Fruit fly (Drosophila melanogaster) whole organism, embryonic: ENCODE data around the gene CG13962.
A peak's percentile ranks its signal among the peaks of the same experiment; 100 is the strongest.

Experiments used
- Aef1 ChIP-seq: fragments of 200-800 bp; sonication (Bioruptor generic); IDR thresholded peaks from 3 replicates; pipeline ENCODE4 v1.3.6; 2022; ENCODE audit warnings: missing biosample characterization, missing genetic modification characterization
- Atf3 ChIP-seq: fragments of 200-800 bp; sonication (Bioruptor generic); optimal IDR thresholded peaks from 3 replicates; lab custom pipeline; 2016; ENCODE audit warnings: missing biosample characterization, missing genetic modification characterization
- CG10209 ChIP-seq: fragments of 200-800 bp; sonication (Bioruptor generic); optimal IDR thresholded peaks from 3 replicates; lab custom pipeline; 2017; ENCODE audit warnings: missing biosample characterization, mild to moderate bottlenecking, missing genetic modification characterization, missing genetic modification reagents
- CG10274 ChIP-seq: fragments of 200-800 bp; sonication (Bioruptor generic); optimal IDR thresholded peaks from 3 replicates; lab custom pipeline; 2017; ENCODE audit warnings: missing biosample characterization, mild to moderate bottlenecking, missing genetic modification characterization
- CG10321 ChIP-seq: fragments of 200-800 bp; sonication (Bioruptor generic); IDR thresholded peaks from 2 replicates; pipeline ENCODE4 v1.3.6; 2022; ENCODE audit warnings: missing biosample characterization, missing genetic modification characterization
- CG11696 ChIP-seq: fragments of 200-800 bp; sonication (Bioruptor generic); IDR thresholded peaks from 2 replicates; pipeline ENCODE4 v1.3.6; 2022; ENCODE audit warnings: missing biosample characterization, missing genetic modification characterization
- CG12219 ChIP-seq: fragments of 200-800 bp; sonication (Bioruptor generic); optimal IDR thresholded peaks from 3 replicates; lab custom pipeline; 2018; ENCODE audit warnings: missing biosample characterization, mild to moderate bottlenecking, missing genetic modification characterization
- CG12659 ChIP-seq: fragments of 200-800 bp; sonication (Bioruptor generic); optimal IDR thresholded peaks from 3 replicates; lab custom pipeline; 2017; ENCODE audit warnings: mild to moderate bottlenecking, missing biosample characterization, missing genetic modification reagents, missing genetic modification characterization
- CG13624 ChIP-seq: fragments of 200-800 bp; sonication (Bioruptor generic); optimal IDR thresholded peaks from 2 replicates; lab custom pipeline; 2016; ENCODE audit warnings: missing biosample characterization, missing genetic modification characterization
- CG15269 ChIP-seq: fragments of 200-800 bp; sonication (Bioruptor generic); optimal IDR thresholded peaks from 2 replicates; lab custom pipeline; 2018; ENCODE audit warnings: missing biosample characterization, mild to moderate bottlenecking, missing genetic modification characterization, moderate library complexity
- CG17612 ChIP-seq: fragments of 200-800 bp; sonication (Bioruptor generic); IDR thresholded peaks from 2 replicates; pipeline ENCODE4 v1.3.6; 2022; ENCODE audit warnings: missing biosample characterization, missing genetic modification characterization
- CG1832 ChIP-seq: fragments of 200-800 bp; sonication (Bioruptor generic); optimal IDR thresholded peaks from 2 replicates; lab custom pipeline; 2017; ENCODE audit warnings: missing biosample characterization, mild to moderate bottlenecking, missing genetic modification characterization, inconsistent platforms
- CG3407 ChIP-seq: fragments of 200-800 bp; sonication (Bioruptor generic); optimal IDR thresholded peaks from 2 replicates; lab custom pipeline; 2018; ENCODE audit warnings: missing biosample characterization, mild to moderate bottlenecking, missing genetic modification characterization
- CG34422 ChIP-seq: fragments of 200-800 bp; sonication (Bioruptor generic); IDR thresholded peaks from 3 replicates; pipeline ENCODE4 v1.3.6; 2022; ENCODE audit warnings: missing biosample characterization, missing genetic modification characterization
- CG43689 ChIP-seq: fragments of 200-800 bp; sonication (Bioruptor generic); IDR thresholded peaks from 2 replicates; pipeline ENCODE4 v1.3.6; 2022; ENCODE audit warnings: missing biosample characterization, missing genetic modification characterization
- CG6175 ChIP-seq: fragments of 200-800 bp; sonication (Bioruptor generic); IDR thresholded peaks from 3 replicates; pipeline ENCODE4 v1.3.6; 2022; ENCODE audit warnings: missing biosample characterization, missing genetic modification characterization
- CG7357 ChIP-seq: fragments of 200-800 bp; sonication (Bioruptor generic); IDR thresholded peaks from 3 replicates; pipeline ENCODE4 v1.3.6; 2022; ENCODE audit warnings: missing biosample characterization, missing genetic modification characterization
- CG8765 ChIP-seq: fragments of 200-800 bp; sonication (Bioruptor generic); IDR thresholded peaks from 2 replicates; pipeline ENCODE4 v1.3.6; 2022; ENCODE audit warnings: missing biosample characterization, missing genetic modification characterization
- CG8924 ChIP-seq: fragments of 200-800 bp; optimal IDR thresholded peaks from 3 replicates; lab custom pipeline; 2019; ENCODE audit warnings: missing biosample characterization, mild to moderate bottlenecking, missing genetic modification characterization, moderate library complexity
- Dbx ChIP-seq: fragments of 200-800 bp; sonication (Bioruptor generic); IDR thresholded peaks from 3 replicates; pipeline ENCODE4 v1.3.6; 2022; ENCODE audit warnings: missing biosample characterization, missing genetic modification characterization
- GATAe ChIP-seq: fragments of 200-800 bp; sonication (Bioruptor generic); conservative IDR thresholded peaks from 2 replicates; pipeline ENCODE4 v1.3.6; 2022; ENCODE audit warnings: missing biosample characterization, missing genetic modification characterization
- HLHmδ ChIP-seq: fragments of 200-800 bp; sonication (Bioruptor generic); optimal IDR thresholded peaks from 2 replicates; lab custom pipeline; 2018; ENCODE audit warnings: missing biosample characterization, mild to moderate bottlenecking, missing genetic modification characterization, moderate library complexity
- Hey ChIP-seq: fragments of 200-800 bp; sonication (Bioruptor generic); optimal IDR thresholded peaks from 3 replicates; lab custom pipeline; 2018; ENCODE audit warnings: missing biosample characterization, mild to moderate bottlenecking, missing genetic modification characterization
- HmgZ ChIP-seq: fragments of 200-800 bp; sonication (Bioruptor generic); optimal IDR thresholded peaks from 2 replicates; lab custom pipeline; 2018; ENCODE audit warnings: missing biosample characterization, mild to moderate bottlenecking, missing genetic modification characterization
- Med ChIP-seq: fragments of 200-800 bp; sonication (Bioruptor generic); peaks from one replicate; lab custom pipeline; 2016; ENCODE audit warnings: missing biosample characterization, missing genetic modification characterization, mild to moderate bottlenecking, inconsistent platforms, moderate library complexity
- Nf-YB ChIP-seq: fragments of 200-800 bp; sonication (Bioruptor generic); optimal IDR thresholded peaks from 3 replicates; lab custom pipeline; 2019; ENCODE audit warnings: missing biosample characterization, mild to moderate bottlenecking, missing genetic modification characterization, moderate library complexity
- Nf-YC ChIP-seq: fragments of 200-800 bp; optimal IDR thresholded peaks from 3 replicates; lab custom pipeline; 2019; ENCODE audit warnings: missing biosample characterization, mild to moderate bottlenecking, missing genetic modification characterization, moderate library complexity
- Oli ChIP-seq: fragments of 200-800 bp; sonication (Bioruptor generic); optimal IDR thresholded peaks from 2 replicates; lab custom pipeline; 2018; ENCODE audit warnings: missing biosample characterization, mild to moderate bottlenecking, missing genetic modification characterization, moderate library complexity
- PHDP ChIP-seq: fragments of 200-800 bp; sonication (Bioruptor generic); optimal IDR thresholded peaks from 3 replicates; lab custom pipeline; 2018; ENCODE audit warnings: missing biosample characterization, mild to moderate bottlenecking, missing genetic modification characterization, moderate library complexity
- Ptx1 ChIP-seq: fragments of 200-800 bp; sonication (Bioruptor generic); IDR thresholded peaks from 2 replicates; pipeline ENCODE4 v1.3.6; 2022; ENCODE audit warnings: missing biosample characterization, missing genetic modification characterization
- Trl ChIP-seq, 3 experiments: fragments of >200 bp in 2 of 3; fragments of 200-800 bp in 1 of 3; sonication (Bioruptor generic) in 1 of 3; optimal IDR thresholded peaks; 2 replicates in 1 of 3; 3 replicates in 2 of 3; lab custom pipeline; 2016 to 2017; ENCODE audit warnings: missing biosample characterization in 1 of 3, missing genetic modification characterization in 1 of 3
- bcd ChIP-seq: fragments of 200-800 bp; sonication (Bioruptor generic); optimal IDR thresholded peaks from 2 replicates; lab custom pipeline; 2017; ENCODE audit warnings: missing biosample characterization, mild to moderate bottlenecking, missing genetic modification characterization
- bigmax ChIP-seq: fragments of 200-800 bp; sonication (Bioruptor generic); optimal IDR thresholded peaks from 2 replicates; lab custom pipeline; 2018; ENCODE audit warnings: missing biosample characterization, mild to moderate bottlenecking, missing genetic modification characterization
- cg ChIP-seq: fragments of 200-800 bp; sonication (Bioruptor generic); optimal IDR thresholded peaks from 3 replicates; lab custom pipeline; 2019; ENCODE audit warnings: missing biosample characterization, mild to moderate bottlenecking, missing genetic modification characterization, moderate library complexity
- chinmo ChIP-seq: fragments of 200-800 bp; sonication (Bioruptor generic); IDR thresholded peaks from 4 replicates; pipeline ENCODE4 v1.3.6; 2022; ENCODE audit warnings: missing biosample characterization, missing genetic modification characterization; ENCODE audit not compliant: partially characterized antibody
- en ChIP-seq: fragments of 200-800 bp; sonication (Bioruptor generic); optimal IDR thresholded peaks from 2 replicates; lab custom pipeline; 2016; ENCODE audit warnings: missing biosample characterization, missing genetic modification characterization
- ewg ChIP-seq: fragments of 200-800 bp; sonication (Bioruptor generic); optimal IDR thresholded peaks from 3 replicates; lab custom pipeline; 2017; ENCODE audit warnings: mild to moderate bottlenecking, missing biosample characterization, missing genetic modification reagents, missing genetic modification characterization
- exex ChIP-seq: fragments of 200-800 bp; sonication (Bioruptor generic); optimal IDR thresholded peaks from 4 replicates; lab custom pipeline; 2018; ENCODE audit warnings: missing biosample characterization, mild to moderate bottlenecking, missing genetic modification characterization, moderate library complexity
- fd102C ChIP-seq: fragments of 200-800 bp; sonication (Bioruptor generic); optimal IDR thresholded peaks from 2 replicates; lab custom pipeline; 2018; ENCODE audit warnings: missing biosample characterization, mild to moderate bottlenecking, missing genetic modification characterization, moderate library complexity
- nom ChIP-seq: fragments of 200-800 bp; sonication (Bioruptor generic); optimal IDR thresholded peaks from 2 replicates; lab custom pipeline; 2017; ENCODE audit warnings: missing biosample characterization, missing genetic modification characterization, mild to moderate bottlenecking, moderate library complexity, missing genetic modification reagents
- odd ChIP-seq: fragments of 200-800 bp; sonication (Bioruptor generic); optimal IDR thresholded peaks from 2 replicates; lab custom pipeline; 2017; ENCODE audit warnings: missing biosample characterization, mild to moderate bottlenecking, missing genetic modification characterization
- pho ChIP-seq: fragments of 200-800 bp; sonication (Bioruptor generic); optimal IDR thresholded peaks from 2 replicates; lab custom pipeline; 2016; ENCODE audit warnings: missing biosample characterization, missing genetic modification characterization
- row ChIP-seq: fragments of 200-800 bp; sonication (Bioruptor generic); IDR thresholded peaks from 3 replicates; pipeline ENCODE4 v1.3.6; 2022; ENCODE audit warnings: missing biosample characterization, missing genetic modification characterization
- seq ChIP-seq: fragments of 200-800 bp; sonication (Bioruptor generic); IDR thresholded peaks from 2 replicates; pipeline ENCODE4 v1.3.6; 2022; ENCODE audit warnings: missing biosample characterization, missing genetic modification characterization
- tll ChIP-seq, 2 experiments: fragments of 200-800 bp in 1 of 2; fragments of >200 bp in 1 of 2; sonication (Bioruptor generic) in 1 of 2; optimal IDR thresholded peaks; 2 replicates each; lab custom pipeline; 2017 to 2019; ENCODE audit warnings: missing biosample characterization in 2 of 2, missing genetic modification characterization in 2 of 2, mild to moderate bottlenecking in 1 of 2, moderate library complexity in 1 of 2

Gene CG13962

dm6 chr2L:19769703-19770102 lies 44.6 kb downstream of the CG13962 start (continued):
- TF ChIP-seq Nf-YC (tag; lab: Kevin White, UChicago) (peak; percentile 97), PHDP (no peak), Ptx1 (GFP tag; lab: Robert Waterston, UW) (no peak), CG6175 (GFP tag; lab: Robert Waterston, UW) (no peak), Oli (tag; lab: Kevin White, UChicago) (no peak), row (GFP tag; lab: Robert Waterston, UW) (no peak)
- TF ChIP-seq, all 482 proteins: peak for 5

dm6 chr2L:19768967-19769366 lies 45.4 kb downstream of the CG13962 start, which contains the start of gene bsh:
Gene bsh, minus strand, starts transcription at chr2L:19769067.
- no peak for TF ChIP-seq CG43689
- TF ChIP-seq bigmax (GFP tag; lab: Kevin White, UChicago), result no peak
- TF ChIP-seq CG17612, result no peak
- no peak for TF ChIP-seq Hey (tag; lab: Kevin White, UChicago)
- no peak for TF ChIP-seq bcd (GFP tag; lab: Kevin White, UChicago)
- no peak for TF ChIP-seq CG10209 (GFP tag; lab: Kevin White, UChicago)
- TF ChIP-seq HLHmδ (GFP tag; lab: Kevin White, UChicago), result no peak
- TF ChIP-seq fd102C (GFP tag; lab: Kevin White, UChicago), result no peak
- 0 out of 3 replicates have a peak, but pooled peaks have one; percentile 23 for TF ChIP-seq CG34422 (GFP tag; lab: Robert Waterston, UW)
- no peak for TF ChIP-seq Atf3 (GFP tag; lab: Kevin White, UChicago)
- TF ChIP-seq GATAe, result no peak
- peak; percentile 46; the same call in 1 of the 2 replicates for TF ChIP-seq CG10321
- no peak for TF ChIP-seq CG11696 (GFP tag; lab: Robert Waterston, UW)
- no peak for TF ChIP-seq CG12659 (GFP tag; lab: Kevin White, UChicago)
- peak; percentile 10 for TF ChIP-seq CG1832 (GFP tag; lab: Kevin White, UChicago)
- 0 out of 2 replicates have a peak, but pooled peaks have one; percentile 27 for TF ChIP-seq CG8765
- TF ChIP-seq Aef1, result no peak

dm6 chr2L:19765406-19765805 lies 48.9 kb downstream of the CG13962 start:
- TF ChIP-seq Nf-YC (tag; lab: Kevin White, UChicago) (peak; percentile 89), Nf-YB (peak; percentile 83), CG10274 (GFP tag; lab: Kevin White, UChicago) (no peak), chinmo (GFP tag; lab: Robert Waterston, UW) (0 out of 4 replicates have a peak, but pooled peaks have one; percentile 49), nom (GFP tag; lab: Kevin White, UChicago) (no peak), cg (GFP tag; lab: Kevin White, UChicago) (no peak), Med (GFP tag; lab: Kevin White, UChicago) (peak; percentile 34), Dbx (GFP tag; lab: Robert Waterston, UW) (no peak), ewg (GFP tag; lab: Kevin White, UChicago) (peak; percentile 69), Oli (tag; lab: Kevin White, UChicago) (no peak), seq (GFP tag; lab: Robert Waterston, UW) (peak; percentile 62; the same call in 1 of the 2 replicates)
- TF ChIP-seq, all 482 proteins: peak for 6

- TF ChIP-seq exex (tag; lab: Kevin White, UChicago), result peak; percentile 54
- TF ChIP-seq HmgZ, result no peak
- TF ChIP-seq en (GFP tag; lab: Kevin White, UChicago), result no peak
- TF ChIP-seq CG15269 (tag; lab: Kevin White, UChicago), result no peak
- TF ChIP-seq CG8924 (tag; lab: Kevin White, UChicago), result no peak
- peak; percentile 83 to 88 for TF ChIP-seq Trl (optimal IDR thresholded peaks at IDR 0.05; lab: Kevin White, UChicago)
- TF ChIP-seq Trl (GFP tag; optimal IDR thresholded peaks at IDR 0.05; lab: Kevin White, UChicago), result no peak
- TF ChIP-seq pho (GFP tag; lab: Kevin White, UChicago), result no peak
- no peak for TF ChIP-seq CG3407 (GFP tag; lab: Kevin White, UChicago)
- TF ChIP-seq Dbx (GFP tag; lab: Robert Waterston, UW), result no peak
- TF ChIP-seq CG13624 (GFP tag; lab: Kevin White, UChicago), result no peak
- TF ChIP-seq CG7357, result no peak
- no peak for TF ChIP-seq CG12219
- TF ChIP-seq odd, result no peak
- TF ChIP-seq tll (GFP tag; optimal IDR thresholded peaks at IDR 0.05; lab: Kevin White, UChicago), result no peak
- TF ChIP-seq Hey (tag; lab: Kevin White, UChicago), result peak; percentile 20
Measured at dm6 chr2L:19764581-19765136, 49.7 kb downstream of the CG13962 start.
